Worm (Caenorhabditis elegans): ENCODE measurements around the gene T26C5.3.

ce11 chrII:9281595-9281994 lies 45.2 kb downstream of the T26C5.3 start:
- TF ChIP-seq pax-1 (tag; optimal IDR thresholded peaks at IDR 0.05) (no peak), K09A11.1 (tag; optimal IDR thresholded peaks at IDR 0.05; ENCODE audit: insufficient read depth) (no peak), ama-1 (optimal IDR thresholded peaks at IDR 0.05) (no peak), ceh-30 (tag; optimal IDR thresholded peaks at IDR 0.05) (no peak), ceh-14 (tag; optimal IDR thresholded peaks at IDR 0.05) (no peak), hlh-6 (tag; optimal IDR thresholded peaks at IDR 0.05) (no peak), ets-4 (tag; optimal IDR thresholded peaks at IDR 0.05) (no peak), unc-86 (tag; optimal IDR thresholded peaks at IDR 0.05) (no peak), ztf-16 (tag; optimal IDR thresholded peaks at IDR 0.05) (no peak), ceh-31 (tag; optimal IDR thresholded peaks at IDR 0.05) (no peak), ceh-19 (GFP tag; optimal IDR thresholded peaks at IDR 0.05) (no peak)

All from whole organism, late embryonic.